Fruit fly (Drosophila melanogaster) whole organism, adult: Measurements from ENCODE around the gene Prm.

Experiments
- CG11617 ChIP-seq: fragments of 200-800 bp; sonication (Bioruptor generic); optimal IDR thresholded peaks from 2 replicates; lab custom pipeline; 2017; ENCODE audit warnings: mild to moderate bottlenecking, missing biosample characterization, missing genetic modification reagents, missing genetic modification characterization
- CG12768 ChIP-seq: fragments of 200-800 bp; sonication (Bioruptor generic); optimal IDR thresholded peaks from 2 replicates; lab custom pipeline; 2017; ENCODE audit warnings: missing biosample characterization, missing genetic modification characterization, mild to moderate bottlenecking, moderate library complexity, missing genetic modification reagents
- CG14711 ChIP-seq: fragments of 200-800 bp; sonication (Bioruptor generic); optimal IDR thresholded peaks from 2 replicates; lab custom pipeline; 2018; ENCODE audit warnings: missing biosample characterization, mild to moderate bottlenecking, missing genetic modification characterization, moderate library complexity
- CG1620 ChIP-seq: fragments of 200-800 bp; sonication (Bioruptor generic); optimal IDR thresholded peaks from 2 replicates; lab custom pipeline; 2016; ENCODE audit warnings: missing biosample characterization, missing genetic modification characterization
- CG33017 ChIP-seq: fragments of 200-800 bp; sonication (Bioruptor generic); optimal IDR thresholded peaks from 2 replicates; lab custom pipeline; 2018; ENCODE audit warnings: missing biosample characterization, mild to moderate bottlenecking, missing genetic modification characterization, moderate library complexity
- CG5204 ChIP-seq: fragments of 200-800 bp; sonication (Bioruptor generic); optimal IDR thresholded peaks from 2 replicates; lab custom pipeline; 2016; ENCODE audit warnings: missing biosample characterization, missing genetic modification characterization
- CG7045 ChIP-seq: fragments of 200-800 bp; sonication (Bioruptor generic); optimal IDR thresholded peaks from 2 replicates; lab custom pipeline; 2017; ENCODE audit warnings: missing biosample characterization, mild to moderate bottlenecking, missing genetic modification characterization
- CG7101 ChIP-seq: fragments of 200-800 bp; sonication (Bioruptor generic); optimal IDR thresholded peaks from 2 replicates; lab custom pipeline; 2018; ENCODE audit warnings: missing biosample characterization, mild to moderate bottlenecking, missing genetic modification characterization, moderate library complexity
- Clk ChIP-seq: fragments of 200-800 bp; sonication (Bioruptor generic); optimal IDR thresholded peaks from 2 replicates; lab custom pipeline; 2017; ENCODE audit warnings: missing biosample characterization, missing genetic modification characterization
- Crg-1 ChIP-seq: fragments of 200-800 bp; sonication (Bioruptor generic); optimal IDR thresholded peaks from 2 replicates; lab custom pipeline; 2016; ENCODE audit warnings: missing biosample characterization, missing genetic modification characterization
- Hr96 ChIP-seq: fragments of 200-800 bp; sonication (Bioruptor generic); optimal IDR thresholded peaks from 2 replicates; lab custom pipeline; 2016; ENCODE audit warnings: missing biosample characterization, missing genetic modification characterization
- Mnt ChIP-seq: fragments of 200-800 bp; sonication (Bioruptor generic); optimal IDR thresholded peaks from 2 replicates; lab custom pipeline; 2016; ENCODE audit warnings: missing biosample characterization, mild to moderate bottlenecking, missing genetic modification characterization
- bab1 ChIP-seq: fragments of 200-800 bp; sonication (Bioruptor generic); optimal IDR thresholded peaks from 3 replicates; lab custom pipeline; 2019; ENCODE audit warnings: missing biosample characterization, mild to moderate bottlenecking, missing genetic modification characterization, moderate library complexity
- cic ChIP-seq: fragments of 200-800 bp; sonication (Bioruptor generic); optimal IDR thresholded peaks from 2 replicates; lab custom pipeline; 2017; ENCODE audit warnings: missing biosample characterization, mild to moderate bottlenecking, missing genetic modification characterization, moderate library complexity
- cnc ChIP-seq, 2 experiments: fragments of >200 bp; optimal IDR thresholded peaks; 2 replicates each; lab custom pipeline; 2017
- kay ChIP-seq: fragments of 200-800 bp; sonication (Bioruptor generic); peaks from one replicate; lab custom pipeline; 2016; ENCODE audit warnings: missing biosample characterization, missing genetic modification characterization, borderline replicate concordance
- ovo ChIP-seq: fragments of 200-800 bp; sonication (Bioruptor generic); optimal IDR thresholded peaks from 2 replicates; lab custom pipeline; 2016; ENCODE audit warnings: missing biosample characterization, missing genetic modification characterization
- pad ChIP-seq: fragments of 200-800 bp; sonication (Bioruptor generic); optimal IDR thresholded peaks from 3 replicates; lab custom pipeline; 2017; ENCODE audit warnings: missing biosample characterization, missing genetic modification characterization, mild to moderate bottlenecking, moderate library complexity, missing genetic modification reagents
- tj ChIP-seq: fragments of 200-800 bp; sonication (Bioruptor generic); optimal IDR thresholded peaks from 3 replicates; lab custom pipeline; 2017; ENCODE audit warnings: missing biosample characterization, mild to moderate bottlenecking, missing genetic modification characterization, moderate library complexity
- toe ChIP-seq: fragments of 200-800 bp; sonication (Bioruptor generic); optimal IDR thresholded peaks from 2 replicates; lab custom pipeline; 2016; ENCODE audit warnings: missing biosample characterization, missing genetic modification characterization

Prm gene

DNA sequence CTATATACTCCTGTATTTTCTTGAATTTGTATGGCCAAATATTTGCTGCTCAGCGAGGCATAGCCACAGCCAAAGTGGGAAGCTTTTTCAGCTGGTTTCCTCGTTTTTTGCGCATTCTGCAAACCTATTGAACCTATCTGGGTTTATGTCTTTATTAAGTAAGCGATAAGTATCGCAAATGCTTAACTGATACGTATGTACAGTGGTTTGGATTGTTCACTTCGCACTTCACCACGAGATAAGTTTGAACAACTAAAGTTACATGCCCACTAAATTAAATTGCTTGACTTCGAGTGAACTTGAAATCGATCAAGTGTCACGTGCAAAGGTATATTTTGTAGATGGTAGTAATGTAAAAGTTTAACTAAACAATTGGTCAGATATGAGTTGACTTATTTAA lies 28.6 kb upstream of the Prm start:
- TF ChIP-seq kay (GFP tag; lab: Kevin White, UChicago) (peak; percentile 64), CG33017 (tag; lab: Kevin White, UChicago) (no peak), CG1620 (GFP tag; lab: Kevin White, UChicago) (no peak), CG7101 (tag; lab: Kevin White, UChicago) (no peak), ovo (GFP tag; lab: Kevin White, UChicago) (no peak), Clk (GFP tag; lab: Kevin White, UChicago) (no peak), Mnt (GFP tag; lab: Kevin White, UChicago) (peak; percentile 6), toe (GFP tag; lab: Kevin White, UChicago) (no peak), Hr96 (GFP tag; lab: Kevin White, UChicago) (no peak), CG5204 (no peak), tj (GFP tag; lab: Kevin White, UChicago) (no peak)

DNA sequence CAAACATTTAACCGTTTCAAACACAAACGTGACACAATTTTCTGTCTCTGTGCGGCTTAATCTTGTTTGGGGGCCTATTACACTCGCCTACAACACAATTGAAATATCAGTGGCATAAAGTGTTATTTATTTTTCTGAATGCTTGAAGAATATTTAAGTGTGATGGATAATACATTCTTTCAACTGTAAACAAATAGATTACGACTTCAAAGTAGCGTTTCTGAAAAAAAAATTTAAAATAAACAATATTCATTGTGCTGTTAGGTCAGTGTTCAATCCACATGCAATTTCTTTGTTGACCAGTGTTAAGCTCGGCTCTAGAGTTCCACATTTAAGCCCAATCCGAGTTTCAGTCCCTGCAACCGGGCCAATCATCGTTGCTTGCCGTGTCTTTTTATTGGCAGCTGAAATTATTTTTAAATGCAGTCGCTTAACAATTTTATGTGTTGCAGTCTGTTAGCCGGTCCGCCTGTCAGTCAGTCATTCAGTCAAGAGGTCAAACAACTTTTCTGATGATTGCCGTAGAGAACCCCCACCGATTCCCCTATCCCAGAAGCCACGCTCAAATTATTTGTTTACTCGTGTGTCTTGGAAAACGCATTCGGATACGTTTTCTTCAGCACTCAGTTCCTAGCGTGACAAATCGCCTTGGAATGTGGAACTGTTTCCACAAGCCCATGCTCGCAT lies 28.0 kb upstream of the Prm start:
- TF ChIP-seq Mnt (GFP tag; lab: Kevin White, UChicago) (no peak), bab1 (peak; percentile 89), kay (GFP tag; lab: Kevin White, UChicago) (no peak), CG11617 (GFP tag; lab: Kevin White, UChicago) (no peak), toe (GFP tag; lab: Kevin White, UChicago) (no peak)

DNA sequence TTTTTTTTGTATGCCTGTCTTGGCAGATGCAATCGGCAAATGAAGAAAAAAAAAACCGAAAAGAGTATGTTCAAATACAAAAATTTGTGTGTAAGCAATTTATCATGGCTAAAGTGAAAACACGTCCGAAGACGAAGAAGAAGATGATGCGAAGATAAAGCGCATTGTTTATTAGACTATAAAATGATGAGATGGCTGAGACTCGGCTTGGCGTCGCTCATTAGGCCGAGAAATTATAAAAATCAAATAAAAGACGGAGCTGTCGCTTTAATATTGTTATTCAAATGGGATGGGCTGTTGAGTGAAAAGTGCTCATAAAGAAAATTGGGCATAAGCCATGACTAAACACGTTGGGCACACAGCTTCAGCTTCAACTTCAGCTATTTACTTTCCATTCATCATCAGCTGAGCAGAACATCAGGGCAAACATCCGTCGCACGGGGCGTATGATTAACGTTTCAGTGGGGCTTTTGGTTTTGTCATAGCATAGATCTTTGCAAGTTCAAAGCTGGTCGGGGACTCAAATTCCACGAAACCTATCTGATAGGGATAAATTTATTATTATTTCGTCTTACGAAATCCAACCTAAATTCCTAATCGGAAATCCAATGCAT lies 25.6 kb upstream of the Prm start:
- TF ChIP-seq CG5204 (no peak), kay (GFP tag; lab: Kevin White, UChicago) (no peak), CG14711 (tag; lab: Kevin White, UChicago) (no peak), CG7045 (GFP tag; lab: Kevin White, UChicago) (no peak), CG7101 (tag; lab: Kevin White, UChicago) (no peak), CG33017 (tag; lab: Kevin White, UChicago) (no peak), bab1 (no peak), CG12768 (GFP tag; lab: Kevin White, UChicago) (no peak)

DNA sequence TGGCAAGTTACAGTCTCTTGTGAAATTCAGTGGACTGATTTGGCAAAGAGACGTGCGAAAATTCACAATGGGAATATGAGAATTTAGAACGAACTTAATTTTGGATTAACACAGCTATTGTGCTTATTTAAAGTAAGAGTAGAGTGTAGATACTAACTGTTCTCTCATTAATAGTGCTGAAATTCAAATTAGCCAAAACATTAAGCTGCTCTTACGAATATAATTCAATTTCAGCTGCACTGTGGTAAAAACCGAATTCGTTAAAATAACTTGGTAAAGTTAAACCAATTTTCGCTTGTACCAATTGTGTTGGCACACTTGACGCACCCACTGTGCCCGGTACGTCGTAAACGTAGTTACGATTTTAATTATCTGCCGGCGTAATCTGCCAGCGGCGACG lies 22.8 kb upstream of the Prm start:
- TF ChIP-seq toe (GFP tag; lab: Kevin White, UChicago) (peak; percentile 77), CG33017 (tag; lab: Kevin White, UChicago) (peak; percentile 82), Crg-1 (GFP tag; lab: Kevin White, UChicago) (peak; percentile 83), cic (GFP tag; lab: Kevin White, UChicago) (peak; percentile 46), Mnt (GFP tag; lab: Kevin White, UChicago) (peak; percentile 50), CG7101 (tag; lab: Kevin White, UChicago) (peak; percentile 76), Hr96 (GFP tag; lab: Kevin White, UChicago) (peak; percentile 76), CG14711 (tag; lab: Kevin White, UChicago) (peak; percentile 64), pad (peak; percentile 63), Clk (GFP tag; lab: Kevin White, UChicago) (peak; percentile 68), bab1 (peak; percentile 96), ovo (GFP tag; lab: Kevin White, UChicago) (peak; percentile 19), CG7045 (GFP tag; lab: Kevin White, UChicago) (peak; percentile 84), tj (GFP tag; lab: Kevin White, UChicago) (peak; percentile 44), CG5204 (peak; percentile 84), cnc (optimal IDR thresholded peaks at IDR 0.05; lab: Kevin White, UChicago) (no peak), CG11617 (GFP tag; lab: Kevin White, UChicago) (peak; percentile 88), CG1620 (GFP tag; lab: Kevin White, UChicago) (peak; percentile 43), CG12768 (GFP tag; lab: Kevin White, UChicago) (peak; percentile 88), kay (GFP tag; lab: Kevin White, UChicago) (peak; percentile 83)

DNA sequence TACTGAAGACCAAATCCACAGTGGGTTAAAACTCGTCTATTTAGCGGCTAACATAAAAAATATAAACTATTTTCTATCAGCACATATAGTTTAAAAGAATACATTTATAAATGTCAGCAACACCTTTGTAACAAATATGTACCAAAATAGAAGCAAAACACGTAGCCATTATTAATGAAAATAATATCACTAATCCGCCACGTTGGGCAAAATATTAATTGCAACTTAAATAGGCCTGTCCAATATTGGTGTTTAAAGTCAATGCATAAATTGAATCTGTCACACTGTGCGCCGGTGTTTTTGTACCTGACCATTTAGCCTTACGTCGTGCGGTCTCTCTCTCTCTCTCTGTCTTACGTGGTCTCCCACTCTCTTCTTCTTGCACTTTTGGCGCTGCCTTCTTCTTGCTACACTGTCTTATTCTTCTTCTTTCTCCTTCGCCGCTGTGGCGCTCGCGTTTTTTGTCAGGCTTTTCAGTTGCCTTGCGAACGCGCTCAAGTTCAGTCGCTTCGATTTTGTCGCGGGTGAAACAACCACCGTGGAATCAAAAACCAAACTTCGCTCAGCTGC lies 20.9 kb upstream of the Prm start:
- TF ChIP-seq Mnt (GFP tag; lab: Kevin White, UChicago) (peak; percentile 71), tj (GFP tag; lab: Kevin White, UChicago) (peak; percentile 74), CG12768 (GFP tag; lab: Kevin White, UChicago) (peak; percentile 87), ovo (GFP tag; lab: Kevin White, UChicago) (peak; percentile 82), Clk (GFP tag; lab: Kevin White, UChicago) (peak; percentile 77), CG11617 (GFP tag; lab: Kevin White, UChicago) (peak; percentile 94), kay (GFP tag; lab: Kevin White, UChicago) (no peak), CG1620 (GFP tag; lab: Kevin White, UChicago) (peak; percentile 91), CG33017 (tag; lab: Kevin White, UChicago) (peak; percentile 92), CG7101 (tag; lab: Kevin White, UChicago) (peak; percentile 92), cic (GFP tag; lab: Kevin White, UChicago) (peak; percentile 35), Hr96 (GFP tag; lab: Kevin White, UChicago) (peak; percentile 93), toe (GFP tag; lab: Kevin White, UChicago) (peak; percentile 69), bab1 (peak; percentile 95), pad (peak; percentile 71), CG7045 (GFP tag; lab: Kevin White, UChicago) (peak; percentile 90), CG14711 (tag; lab: Kevin White, UChicago) (peak; percentile 76), CG5204 (peak; percentile 95), Crg-1 (GFP tag; lab: Kevin White, UChicago) (peak; percentile 97), cnc (optimal IDR thresholded peaks at IDR 0.05; lab: Kevin White, UChicago) (no peak)
